Fruit fly (Drosophila melanogaster) whole organism, prepupa: ENCODE data around the gene Gbs-76A.

Experiments
- Blimp-1 ChIP-seq: fragments of 200-800 bp; sonication (Bioruptor generic); optimal IDR thresholded peaks from 3 replicates; lab custom pipeline; 2017; ENCODE audit warnings: missing biosample characterization, missing genetic modification characterization, mild to moderate bottlenecking, moderate library complexity, missing genetic modification reagents
- CG10669 ChIP-seq: fragments of 200-800 bp; sonication (Bioruptor generic); optimal IDR thresholded peaks from 3 replicates; lab custom pipeline; 2018; ENCODE audit warnings: missing biosample characterization, mild to moderate bottlenecking, missing genetic modification characterization, moderate library complexity
- CG11294 ChIP-seq: fragments of 200-800 bp; sonication (Bioruptor generic); IDR thresholded peaks from 2 replicates; pipeline ENCODE4 v1.3.6; 2022; ENCODE audit warnings: missing biosample characterization, missing genetic modification characterization
- CG15336 ChIP-seq: fragments of 200-800 bp; sonication (Bioruptor generic); IDR thresholded peaks from 2 replicates; pipeline ENCODE4 v1.3.6; 2022; ENCODE audit warnings: missing biosample characterization, missing genetic modification characterization
- CG1621 ChIP-seq: fragments of 200-800 bp; sonication (Bioruptor generic); optimal IDR thresholded peaks from 3 replicates; lab custom pipeline; 2018; ENCODE audit warnings: missing biosample characterization, mild to moderate bottlenecking, missing genetic modification characterization
- CG3032 ChIP-seq: fragments of 200-800 bp; optimal IDR thresholded peaks from 2 replicates; lab custom pipeline; 2019; ENCODE audit warnings: missing biosample characterization, mild to moderate bottlenecking, missing genetic modification characterization, moderate library complexity
- CG31627 ChIP-seq: fragments of 200-800 bp; sonication (Bioruptor generic); optimal IDR thresholded peaks from 3 replicates; lab custom pipeline; 2016; ENCODE audit warnings: missing biosample characterization, missing genetic modification characterization
- CG32006 ChIP-seq: fragments of 200-800 bp; sonication (Bioruptor generic); optimal IDR thresholded peaks from 3 replicates; lab custom pipeline; 2017; ENCODE audit warnings: missing biosample characterization, mild to moderate bottlenecking, missing genetic modification characterization
- CG34406 ChIP-seq: fragments of 200-800 bp; sonication (Bioruptor generic); optimal IDR thresholded peaks from 3 replicates; lab custom pipeline; 2016; ENCODE audit warnings: missing biosample characterization, missing genetic modification characterization
- CG3919 ChIP-seq: fragments of 200-800 bp; sonication (Bioruptor generic); optimal IDR thresholded peaks from 3 replicates; lab custom pipeline; 2016; ENCODE audit warnings: missing biosample characterization, missing genetic modification characterization
- CG6792 ChIP-seq: fragments of 200-800 bp; sonication (Bioruptor generic); optimal IDR thresholded peaks from 3 replicates; lab custom pipeline; 2016; ENCODE audit warnings: missing biosample characterization, missing genetic modification characterization
- CG6854 ChIP-seq: fragments of 200-800 bp; sonication (Bioruptor generic); optimal IDR thresholded peaks from 2 replicates; lab custom pipeline; 2017; ENCODE audit warnings: missing biosample characterization, mild to moderate bottlenecking, missing genetic modification characterization
- CG8119 ChIP-seq: fragments of 200-800 bp; sonication (Bioruptor generic); IDR thresholded peaks from 3 replicates; pipeline ENCODE4 v1.3.6; 2022; ENCODE audit warnings: missing biosample characterization, missing genetic modification characterization
- CG8319 ChIP-seq: fragments of 200-800 bp; sonication (Bioruptor generic); optimal IDR thresholded peaks from 3 replicates; lab custom pipeline; 2016; ENCODE audit warnings: missing biosample characterization, missing genetic modification characterization
- CG8632 ChIP-seq: fragments of 200-800 bp; sonication (Bioruptor generic); optimal IDR thresholded peaks from 3 replicates; lab custom pipeline; 2016; ENCODE audit warnings: missing biosample characterization, missing genetic modification characterization
- Eip75B ChIP-seq: fragments of 200-800 bp; sonication (Bioruptor generic); optimal IDR thresholded peaks from 3 replicates; lab custom pipeline; 2016; ENCODE audit warnings: missing biosample characterization, missing genetic modification characterization
- Eip78C ChIP-seq: fragments of 200-800 bp; sonication (Bioruptor generic); peaks from one replicate; lab custom pipeline; 2016; ENCODE audit warnings: missing biosample characterization, missing genetic modification characterization
- Eip93F ChIP-seq: fragments of 200-800 bp; sonication (Bioruptor generic); optimal IDR thresholded peaks from 2 replicates; lab custom pipeline; 2016; ENCODE audit warnings: missing biosample characterization, mild to moderate bottlenecking, missing genetic modification characterization
- Ets21C ChIP-seq: fragments of 200-800 bp; sonication (Bioruptor generic); optimal IDR thresholded peaks from 3 replicates; lab custom pipeline; 2016; ENCODE audit warnings: missing biosample characterization, missing genetic modification characterization
- Ets96B ChIP-seq: fragments of 200-800 bp; optimal IDR thresholded peaks from 2 replicates; lab custom pipeline; 2019; ENCODE audit warnings: missing biosample characterization, mild to moderate bottlenecking, missing genetic modification characterization, moderate library complexity
- Hr38 ChIP-seq: sonication (Bioruptor generic); optimal IDR thresholded peaks from 2 replicates; lab custom pipeline; 2016; ENCODE audit warnings: missing biosample characterization, missing genetic modification characterization
- Hr39 ChIP-seq: fragments of 200-800 bp; sonication (Bioruptor generic); optimal IDR thresholded peaks from 2 replicates; lab custom pipeline; 2016; ENCODE audit warnings: missing biosample characterization, missing genetic modification characterization
- Met ChIP-seq: fragments of 200-800 bp; sonication (Bioruptor generic); optimal IDR thresholded peaks from 3 replicates; lab custom pipeline; 2016; ENCODE audit warnings: missing biosample characterization, missing genetic modification characterization
- OdsH ChIP-seq: fragments of 200-800 bp; sonication (Bioruptor generic); optimal IDR thresholded peaks from 3 replicates; lab custom pipeline; 2016; ENCODE audit warnings: missing biosample characterization, missing genetic modification characterization
- Smox ChIP-seq: fragments of 200-800 bp; sonication (Bioruptor generic); optimal IDR thresholded peaks from 3 replicates; lab custom pipeline; 2016; ENCODE audit warnings: missing biosample characterization, missing genetic modification characterization
- Sox14 ChIP-seq: fragments of 200-800 bp; sonication (Bioruptor generic); optimal IDR thresholded peaks from 3 replicates; lab custom pipeline; 2016; ENCODE audit warnings: missing biosample characterization, missing genetic modification characterization
- achi ChIP-seq: fragments of 200-800 bp; sonication (Bioruptor generic); optimal IDR thresholded peaks from 3 replicates; lab custom pipeline; 2016; ENCODE audit warnings: missing biosample characterization, missing genetic modification characterization
- acj6 ChIP-seq: fragments of 200-800 bp; sonication (Bioruptor generic); optimal IDR thresholded peaks from 3 replicates; lab custom pipeline; 2016; ENCODE audit warnings: missing biosample characterization, missing genetic modification characterization
- cyc ChIP-seq: fragments of 200-800 bp; sonication (Bioruptor generic); optimal IDR thresholded peaks from 3 replicates; lab custom pipeline; 2016; ENCODE audit warnings: missing biosample characterization, missing genetic modification characterization
- dac ChIP-seq: fragments of 200-800 bp; sonication (Bioruptor generic); optimal IDR thresholded peaks from 2 replicates; lab custom pipeline; 2017; ENCODE audit warnings: missing biosample characterization, mild to moderate bottlenecking, missing genetic modification characterization
- dsx ChIP-seq: fragments of 200-800 bp; optimal IDR thresholded peaks from 3 replicates; lab custom pipeline; 2019; ENCODE audit warnings: missing biosample characterization, mild to moderate bottlenecking, missing genetic modification characterization, moderate library complexity; ENCODE audit not compliant: poor library complexity, severe bottlenecking
- eg ChIP-seq: fragments of 200-800 bp; sonication (Bioruptor generic); IDR thresholded peaks from 3 replicates; pipeline ENCODE4 v1.3.6; 2022; ENCODE audit warnings: missing biosample characterization, missing genetic modification characterization
- esn ChIP-seq: fragments of 200-800 bp; sonication (Bioruptor generic); optimal IDR thresholded peaks from 2 replicates; lab custom pipeline; 2016; ENCODE audit warnings: missing biosample characterization, mild to moderate bottlenecking, missing genetic modification characterization, moderate library complexity
- fd59A ChIP-seq: fragments of 200-800 bp; sonication (Bioruptor generic); optimal IDR thresholded peaks from 2 replicates; lab custom pipeline; 2017; ENCODE audit warnings: missing biosample characterization, mild to moderate bottlenecking, missing genetic modification characterization, missing genetic modification reagents
- fkh ChIP-seq: fragments of 200-800 bp; sonication (Bioruptor generic); optimal IDR thresholded peaks from 3 replicates; lab custom pipeline; 2017; ENCODE audit warnings: missing biosample characterization, mild to moderate bottlenecking, missing genetic modification characterization, moderate library complexity
- lz ChIP-seq: fragments of 200-800 bp; sonication (Bioruptor generic); optimal IDR thresholded peaks from 3 replicates; lab custom pipeline; 2016; ENCODE audit warnings: missing biosample characterization, missing genetic modification characterization
- net ChIP-seq: fragments of 200-800 bp; sonication (Bioruptor generic); optimal IDR thresholded peaks from 3 replicates; lab custom pipeline; 2016; ENCODE audit warnings: missing biosample characterization, missing genetic modification characterization
- pdm3 ChIP-seq: fragments of 200-800 bp; sonication (Bioruptor generic); optimal IDR thresholded peaks from 3 replicates; lab custom pipeline; 2016; ENCODE audit warnings: missing biosample characterization, missing genetic modification characterization
- spab ChIP-seq: fragments of 200-800 bp; sonication (Bioruptor generic); optimal IDR thresholded peaks from 2 replicates; lab custom pipeline; 2017; ENCODE audit warnings: missing biosample characterization, mild to moderate bottlenecking, missing genetic modification characterization, missing genetic modification reagents
- ss ChIP-seq, 2 experiments: fragments of 200-800 bp; sonication (Bioruptor generic); optimal IDR thresholded peaks; 2 replicates in 1 of 2; 3 replicates in 1 of 2; lab custom pipeline; 2017 to 2018; ENCODE audit warnings: mild to moderate bottlenecking in 2 of 2, missing biosample characterization in 2 of 2, missing genetic modification characterization in 2 of 2, moderate library complexity in 1 of 2
- topi ChIP-seq: fragments of 200-800 bp; sonication (Bioruptor generic); optimal IDR thresholded peaks from 3 replicates; lab custom pipeline; 2016; ENCODE audit warnings: missing biosample characterization, missing genetic modification characterization
- vri ChIP-seq: fragments of 200-800 bp; sonication (Bioruptor generic); optimal IDR thresholded peaks from 3 replicates; lab custom pipeline; 2016; ENCODE audit warnings: missing biosample characterization, mild to moderate bottlenecking, missing genetic modification characterization

The Gbs-76A gene

DNA sequence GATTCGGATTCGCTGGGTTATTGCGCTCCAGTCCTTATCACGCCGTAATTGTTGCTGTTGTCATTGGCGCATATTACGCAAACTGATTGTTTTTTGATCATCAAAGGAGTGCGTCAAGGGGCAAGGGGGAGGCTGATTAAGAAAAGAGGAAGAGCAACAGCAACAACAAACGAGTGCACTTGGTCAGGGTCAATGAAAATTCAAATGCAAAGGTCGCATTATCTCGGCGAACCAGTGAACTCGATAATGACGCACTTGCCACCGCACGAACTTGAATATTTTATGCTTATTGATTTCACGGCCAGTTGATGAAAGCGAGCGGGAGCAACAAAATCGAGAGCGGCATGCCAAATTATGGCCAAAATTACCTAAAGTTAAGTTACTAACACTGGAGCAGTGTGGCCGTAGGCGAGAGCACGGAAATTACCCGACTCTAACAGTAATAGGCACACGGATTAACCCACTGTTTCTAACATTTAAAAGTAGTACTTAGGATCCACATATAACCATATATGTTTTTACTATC lies 32.2 kb downstream of the Gbs-76A start, which contains the start of gene nes (continued):
- peak; percentile 21 for TF ChIP-seq Eip93F (GFP tag; lab: Kevin White, UChicago)
- no peak for TF ChIP-seq spab (GFP tag; lab: Kevin White, UChicago)
- TF ChIP-seq CG3032 (tag; lab: Kevin White, UChicago): no peak
- TF ChIP-seq vri (GFP tag; lab: Kevin White, UChicago): peak; percentile 100
- no peak for TF ChIP-seq dsx
- TF ChIP-seq CG1621 (tag; lab: Kevin White, UChicago): no peak
- TF ChIP-seq CG32006 (GFP tag; lab: Kevin White, UChicago): no peak

DNA sequence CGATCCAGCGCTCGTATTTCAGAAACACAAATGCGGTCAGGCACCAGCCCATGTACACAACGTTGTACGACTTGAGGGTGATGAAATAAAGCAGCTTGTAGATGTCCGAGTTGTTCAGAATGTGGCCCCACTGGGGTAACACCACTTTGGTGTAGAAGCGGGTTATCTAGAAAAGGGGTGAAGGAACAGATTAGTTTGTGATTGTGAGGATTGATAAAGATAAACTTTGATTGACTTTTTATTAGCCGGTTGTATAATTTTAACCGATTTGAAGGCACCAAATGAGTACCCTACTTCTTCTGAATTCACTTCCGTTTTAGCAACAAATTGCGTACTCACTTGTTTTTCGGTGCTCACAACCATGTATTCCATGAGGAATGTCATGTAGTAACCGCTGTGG lies 34.4 kb downstream of the Gbs-76A start:
- no peak for TF ChIP-seq Smox (GFP tag; lab: Kevin White, UChicago)

DNA sequence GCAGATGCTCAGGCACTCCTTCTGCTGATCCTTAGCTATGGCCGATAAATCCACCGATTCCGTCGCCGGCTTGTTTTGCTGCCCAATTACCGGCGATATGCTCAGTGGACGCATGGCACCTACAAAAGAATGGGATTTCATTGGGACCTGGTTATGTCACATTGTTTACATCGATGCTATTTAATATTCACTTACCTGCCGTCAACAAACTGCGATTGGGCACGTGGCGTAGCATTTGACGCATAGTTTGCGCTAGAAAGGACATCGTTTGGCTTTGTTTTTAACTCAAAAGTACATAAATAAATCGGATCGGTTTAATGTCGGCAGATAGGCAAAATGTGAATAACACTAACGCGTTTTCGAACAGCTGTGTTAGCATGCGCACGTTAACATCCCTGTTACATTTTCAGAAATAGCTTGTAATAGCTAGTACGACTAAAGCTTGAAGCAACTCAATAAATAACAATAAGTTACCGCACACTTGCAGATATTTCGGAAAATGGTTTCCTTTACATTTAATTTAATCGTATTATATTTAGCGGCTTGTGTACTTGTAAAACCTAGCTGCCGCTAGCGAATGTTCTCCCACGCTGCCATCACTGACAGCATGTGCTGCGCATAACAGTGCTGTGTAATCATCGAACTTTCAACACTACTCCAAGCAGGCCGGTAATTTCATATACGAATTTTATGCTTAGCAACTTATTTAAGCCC lies 37.7 kb downstream of the Gbs-76A start, which contains the start of the genes mRpL21 and rept:
Gene mRpL21 (minus strand): TSS at position 347 of the 714 bp plus-strand sequence.
Gene rept (plus strand): TSS at position 626 of the 714 bp plus-strand sequence.
- peak; percentile 55 for TF ChIP-seq CG32006 (GFP tag; lab: Kevin White, UChicago)
- TF ChIP-seq esn (GFP tag; lab: Kevin White, UChicago): peak; percentile 78
- TF ChIP-seq Hr39: peak; percentile 57
- no peak for TF ChIP-seq ss (GFP tag; optimal IDR thresholded peaks at IDR 0.05; lab: Kevin White, UChicago)
- peak; percentile 79 for TF ChIP-seq vri (GFP tag; lab: Kevin White, UChicago)
- no peak for TF ChIP-seq CG8119
- peak; percentile 9 for TF ChIP-seq net (GFP tag; lab: Kevin White, UChicago)
- peak; percentile 44 for TF ChIP-seq CG8632
- TF ChIP-seq achi (GFP tag; lab: Kevin White, UChicago): peak; percentile 62
- TF ChIP-seq Eip75B (GFP tag; lab: Kevin White, UChicago): peak; percentile 50
- peak; percentile 71 for TF ChIP-seq topi
- no peak for TF ChIP-seq Hr38
- TF ChIP-seq acj6: peak; percentile 47
- peak; percentile 49 for TF ChIP-seq fkh (GFP tag; lab: Kevin White, UChicago)
- TF ChIP-seq dac (GFP tag; lab: Kevin White, UChicago): peak; percentile 19
- no peak; the same call in 2 of the 3 replicates for TF ChIP-seq eg
- TF ChIP-seq CG6854 (GFP tag; lab: Kevin White, UChicago): no peak
- peak; percentile 71 for TF ChIP-seq CG3919 (GFP tag; lab: Kevin White, UChicago)
- TF ChIP-seq CG3032 (tag; lab: Kevin White, UChicago): peak; percentile 61
- no peak for TF ChIP-seq Smox (GFP tag; lab: Kevin White, UChicago)
- TF ChIP-seq CG8319 (GFP tag; lab: Kevin White, UChicago): no peak
- TF ChIP-seq pdm3 (GFP tag; lab: Kevin White, UChicago): no peak
- TF ChIP-seq Blimp-1 (GFP tag; lab: Kevin White, UChicago): peak; percentile 15
- TF ChIP-seq CG11294 (GFP tag; lab: Robert Waterston, UW): no peak
- TF ChIP-seq CG6792 (GFP tag; lab: Kevin White, UChicago): peak; percentile 57
- TF ChIP-seq lz: peak; percentile 61
- peak; percentile 57 for TF ChIP-seq OdsH (GFP tag; lab: Kevin White, UChicago)
- peak; percentile 32; the same call in 1 of the 2 replicates for TF ChIP-seq CG15336 (GFP tag; lab: Robert Waterston, UW)
- peak; percentile 57 for TF ChIP-seq CG31627 (GFP tag; lab: Kevin White, UChicago)
- TF ChIP-seq CG34406: peak; percentile 46
- peak; percentile 41 for TF ChIP-seq Ets96B (tag; lab: Kevin White, UChicago)
- peak; percentile 17 for TF ChIP-seq fd59A (GFP tag; lab: Kevin White, UChicago)
- peak; percentile 85 for TF ChIP-seq Eip78C (GFP tag; lab: Kevin White, UChicago)
- peak; percentile 67 for TF ChIP-seq Met
- TF ChIP-seq Ets21C (GFP tag; lab: Kevin White, UChicago): peak; percentile 28
- peak; percentile 37 for TF ChIP-seq Sox14 (GFP tag; lab: Kevin White, UChicago)
- peak; percentile 67 for TF ChIP-seq cyc
- peak; percentile 36 for TF ChIP-seq CG10669 (GFP tag; lab: Kevin White, UChicago)
